Worm (Caenorhabditis elegans) whole organism, L1 larva: ENCODE results near the gene asp-13.

Experiments
- ceh-82 ChIP-seq, 3 experiments: fragments of 150-350 bp in 1 of 3; sonication (generic microtip) in 2 of 3; optimal IDR thresholded peaks; 2 replicates each; lab custom pipeline; 2014 to 2017; ENCODE audit warnings: missing biosample characterization in 3 of 3, missing genetic modification characterization in 3 of 3
- efl-1 ChIP-seq, 4 experiments: fragments of 150-350 bp; optimal IDR thresholded peaks in 3 of 4; peaks in 1 of 4; 1 replicate in 1 of 4; 2 replicates in 3 of 4; lab custom pipeline; 2014; ENCODE audit warnings: missing biosample characterization in 2 of 4, missing genetic modification characterization in 2 of 4, missing genetic modification reagents in 2 of 4
- ets-5 ChIP-seq: fragments of 200-800 bp; sonication (Bioruptor generic); IDR thresholded peaks from 2 replicates; pipeline ENCODE4 v1.3.6; 2022; ENCODE audit warnings: missing genetic modification characterization, missing compliant biosample characterization
- lin-35 ChIP-seq, 2 experiments: fragments of 150-350 bp; optimal IDR thresholded peaks; 2 replicates each; lab custom pipeline; 2014; ENCODE audit warnings: missing biosample characterization in 2 of 2, missing genetic modification characterization in 2 of 2, missing genetic modification reagents in 2 of 2
- lin-39 ChIP-seq: fragments of 150-350 bp; optimal IDR thresholded peaks from 2 replicates; lab custom pipeline; 2014; ENCODE audit warnings: missing biosample characterization, missing genetic modification reagents, missing genetic modification characterization
- snpc-4 ChIP-seq: fragments of 150-350 bp; optimal IDR thresholded peaks from 2 replicates; lab custom pipeline; 2014; ENCODE audit warnings: missing biosample characterization, missing genetic modification characterization
- snu-23 ChIP-seq: sonication (generic microtip); optimal IDR thresholded peaks from 2 replicates; lab custom pipeline; 2016; ENCODE audit warnings: missing genetic modification characterization, missing compliant biosample characterization
- unc-86 ChIP-seq: sonication (generic microtip); optimal IDR thresholded peaks from 2 replicates; lab custom pipeline; 2016; ENCODE audit warnings: missing genetic modification characterization, missing compliant biosample characterization
- xbp-1 ChIP-seq: sonication (generic microtip); optimal IDR thresholded peaks from 2 replicates; lab custom pipeline; 2016; ENCODE audit warnings: missing genetic modification characterization, missing compliant biosample characterization
- zag-1 ChIP-seq: fragments of 150-350 bp; optimal IDR thresholded peaks from 2 replicates; lab custom pipeline; 2014; ENCODE audit warnings: missing biosample characterization, missing genetic modification characterization
- ztf-11 ChIP-seq, 2 experiments: sonication (generic microtip); optimal IDR thresholded peaks; 2 replicates each; lab custom pipeline; 2016 to 2017; ENCODE audit warnings: missing genetic modification characterization in 2 of 2, missing biosample characterization in 1 of 2, missing compliant biosample characterization in 1 of 2
- ztf-4 ChIP-seq: fragments of 150-350 bp; optimal IDR thresholded peaks from 2 replicates; lab custom pipeline; 2014; ENCODE audit warnings: missing biosample characterization, missing genetic modification characterization

- TF ChIP-seq ceh-82 (tag; optimal IDR thresholded peaks at IDR 0.05; lab: Kevin White, UChicago) (no peak), zag-1 (tag; lab: Kevin White, UChicago) (no peak), unc-86 (tag; lab: Kevin White, UChicago) (no peak), snpc-4 (tag; lab: Kevin White, UChicago) (no peak), lin-39 (tag; lab: Kevin White, UChicago) (no peak), ztf-4 (tag; lab: Kevin White, UChicago) (no peak), ets-5 (GFP tag; lab: Robert Waterston, UW) (no peak), snu-23 (no peak), ztf-11 (tag; optimal IDR thresholded peaks at IDR 0.05; lab: Kevin White, UChicago) (no peak), efl-1 (optimal IDR thresholded peaks at IDR 0.05; lab: Kevin White, UChicago) (no peak), efl-1 (GFP tag; optimal IDR thresholded peaks at IDR 0.05 in 1 of 2; lab: Kevin White, UChicago) (no peak), xbp-1 (tag; lab: Kevin White, UChicago) (no peak), lin-35 (GFP tag; optimal IDR thresholded peaks at IDR 0.05; lab: Kevin White, UChicago) (no peak)
Observed at ce11 chrV:8632788-8633187, 10.2 kb downstream of the asp-13 start.
